Worm (Caenorhabditis elegans) whole organism, L1 larva: ENCODE measurements around the gene C07G1.6.

ENCODE experiments used
- Y116A8C.19 ChIP-seq: sonication (generic microtip); optimal IDR thresholded peaks from 2 replicates; lab custom pipeline; 2016; ENCODE audit warnings: missing compliant biosample characterization, missing genetic modification characterization, borderline replicate concordance
- ama-1 ChIP-seq: fragments of 150-350 bp; optimal IDR thresholded peaks from 2 replicates; lab custom pipeline; 2014
- fkh-10 ChIP-seq: sonication (generic microtip); optimal IDR thresholded peaks from 2 replicates; lab custom pipeline; 2017; ENCODE audit warnings: missing biosample characterization, missing genetic modification reagents, missing genetic modification characterization
- fkh-4 ChIP-seq: sonication (generic microtip); optimal IDR thresholded peaks from 2 replicates; lab custom pipeline; 2016; ENCODE audit warnings: missing compliant biosample characterization, missing genetic modification characterization, borderline replicate concordance
- fkh-8 ChIP-seq: sonication (generic microtip); optimal IDR thresholded peaks from 2 replicates; lab custom pipeline; 2016; ENCODE audit warnings: mild to moderate bottlenecking, missing genetic modification characterization, missing compliant biosample characterization
- fos-1 ChIP-seq: fragments of 150-350 bp; optimal IDR thresholded peaks from 2 replicates; lab custom pipeline; 2014; ENCODE audit warnings: missing biosample characterization, missing genetic modification characterization
- lin-39 ChIP-seq: fragments of 150-350 bp; optimal IDR thresholded peaks from 2 replicates; lab custom pipeline; 2014; ENCODE audit warnings: missing biosample characterization, missing genetic modification reagents, missing genetic modification characterization
- lsy-2 ChIP-seq, 2 experiments: fragments of 150-350 bp; optimal IDR thresholded peaks; 2 replicates each; lab custom pipeline; 2014; ENCODE audit warnings: missing biosample characterization in 2 of 2, missing genetic modification characterization in 2 of 2
- nhr-77 ChIP-seq: fragments of 150-350 bp; optimal IDR thresholded peaks from 2 replicates; lab custom pipeline; 2014; ENCODE audit warnings: missing biosample characterization, missing genetic modification characterization
- skn-1 ChIP-seq: fragments of 150-350 bp; optimal IDR thresholded peaks from 2 replicates; lab custom pipeline; 2014; ENCODE audit warnings: missing biosample characterization, missing genetic modification characterization
- tlp-1 ChIP-seq: fragments of 150-350 bp; optimal IDR thresholded peaks from 2 replicates; lab custom pipeline; 2014; ENCODE audit warnings: missing biosample characterization, missing genetic modification characterization
- zag-1 ChIP-seq: fragments of 150-350 bp; optimal IDR thresholded peaks from 2 replicates; lab custom pipeline; 2014; ENCODE audit warnings: missing biosample characterization, missing genetic modification characterization

- TF ChIP-seq tlp-1 (tag; lab: Kevin White, UChicago) (no peak), fkh-4 (tag; lab: Kevin White, UChicago) (no peak), fos-1 (tag; lab: Kevin White, UChicago) (no peak), nhr-77 (tag; lab: Kevin White, UChicago) (no peak), fkh-8 (tag; lab: Kevin White, UChicago) (no peak), lin-39 (no peak), ama-1 (lab: Kevin White, UChicago) (no peak), zag-1 (tag; lab: Kevin White, UChicago) (no peak), lsy-2 (tag; optimal IDR thresholded peaks at IDR 0.05; lab: Kevin White, UChicago) (no peak), skn-1 (tag; lab: Kevin White, UChicago) (no peak), Y116A8C.19 (tag; lab: Kevin White, UChicago) (no peak), fkh-10 (GFP tag; lab: Kevin White, UChicago) (no peak)
Measured at ce11 chrIV:8247341-8247740, 37.1 kb upstream of the C07G1.6 start.
